Worm (Caenorhabditis elegans) whole organism, L3 larva: ENCODE results near the gene F54B11.5.
A peak's percentile ranks its signal among the peaks of the same experiment; 100 is the strongest.

Experiments used
- R02D3.7 ChIP-seq: fragments of 150-350 bp; optimal IDR thresholded peaks from 2 replicates; lab custom pipeline; 2014; ENCODE audit warnings: missing biosample characterization, missing genetic modification characterization
- ama-1 ChIP-seq: fragments of 150-350 bp; optimal IDR thresholded peaks from 2 replicates; lab custom pipeline; 2018
- ceh-82 ChIP-seq: fragments of 150-350 bp; optimal IDR thresholded peaks from 2 replicates; lab custom pipeline; 2014; ENCODE audit warnings: missing biosample characterization, missing genetic modification characterization
- daf-12 ChIP-seq: fragments of 150-350 bp; optimal IDR thresholded peaks from 2 replicates; lab custom pipeline; 2014; ENCODE audit warnings: missing biosample characterization, missing genetic modification reagents, missing genetic modification characterization
- elt-1 ChIP-seq: fragments of 150-350 bp; optimal IDR thresholded peaks from 2 replicates; lab custom pipeline; 2014; ENCODE audit warnings: missing biosample characterization, missing genetic modification characterization
- fkh-10 ChIP-seq: sonication (generic microtip); optimal IDR thresholded peaks from 2 replicates; lab custom pipeline; 2017; ENCODE audit warnings: missing biosample characterization, missing genetic modification reagents, missing genetic modification characterization
- fos-1 ChIP-seq: fragments of 150-350 bp; optimal IDR thresholded peaks from 2 replicates; lab custom pipeline; 2014; ENCODE audit warnings: missing biosample characterization, missing genetic modification characterization
- hmg-11 ChIP-seq: sonication (generic microtip); optimal IDR thresholded peaks from 2 replicates; lab custom pipeline; 2016; ENCODE audit warnings: missing genetic modification characterization, missing compliant biosample characterization
- lin-39 ChIP-seq: fragments of 150-350 bp; optimal IDR thresholded peaks from 2 replicates; lab custom pipeline; 2018; ENCODE audit warnings: missing biosample characterization, missing genetic modification reagents, missing genetic modification characterization
- lsy-12 ChIP-seq: sonication (generic microtip); optimal IDR thresholded peaks from 2 replicates; lab custom pipeline; 2016; ENCODE audit warnings: mild to moderate bottlenecking, missing genetic modification characterization, missing compliant biosample characterization
- mdl-1 ChIP-seq: fragments of 150-350 bp; optimal IDR thresholded peaks from 2 replicates; lab custom pipeline; 2014; ENCODE audit warnings: missing biosample characterization, missing genetic modification characterization
- mml-1 ChIP-seq: fragments of 150-350 bp; sonication (generic microtip); optimal IDR thresholded peaks from 3 replicates; lab custom pipeline; 2014; ENCODE audit warnings: missing biosample characterization, missing genetic modification characterization
- nfya-1 ChIP-seq: sonication (generic microtip); optimal IDR thresholded peaks from 2 replicates; lab custom pipeline; 2017; ENCODE audit warnings: missing genetic modification characterization, mild to moderate bottlenecking, missing compliant biosample characterization, antibody characterized with exemption, moderate library complexity; ENCODE audit not compliant: insufficient read depth
- nhr-11 ChIP-seq: fragments of 150-350 bp; optimal IDR thresholded peaks from 2 replicates; lab custom pipeline; 2014; ENCODE audit warnings: missing biosample characterization, missing genetic modification characterization
- nhr-12 ChIP-seq: fragments of 150-350 bp; optimal IDR thresholded peaks from 2 replicates; lab custom pipeline; 2014; ENCODE audit warnings: missing biosample characterization, missing genetic modification characterization
- nhr-25 ChIP-seq: sonication (generic microtip); optimal IDR thresholded peaks from 2 replicates; lab custom pipeline; 2017; ENCODE audit warnings: missing biosample characterization, missing genetic modification characterization
- nhr-43 ChIP-seq: sonication (generic microtip); optimal IDR thresholded peaks from 2 replicates; lab custom pipeline; 2016; ENCODE audit warnings: mild to moderate bottlenecking, missing genetic modification characterization, missing compliant biosample characterization; ENCODE audit not compliant: poor library complexity, severe bottlenecking
- pqm-1 ChIP-seq: fragments of 150-350 bp; optimal IDR thresholded peaks from 2 replicates; lab custom pipeline; 2017; ENCODE audit warnings: missing biosample characterization, missing genetic modification characterization, inconsistent platforms
- sea-2 ChIP-seq: fragments of 150-350 bp; sonication (generic microtip); optimal IDR thresholded peaks from 4 replicates; lab custom pipeline; 2014; ENCODE audit warnings: missing biosample characterization, missing genetic modification reagents, missing genetic modification characterization
- snpc-4 ChIP-seq: fragments of 150-350 bp; optimal IDR thresholded peaks from 2 replicates; lab custom pipeline; 2014; ENCODE audit warnings: missing biosample characterization, missing genetic modification characterization
- tbx-2 ChIP-seq: sonication (generic microtip); optimal IDR thresholded peaks from 2 replicates; lab custom pipeline; 2016; ENCODE audit warnings: mild to moderate bottlenecking, missing genetic modification characterization, missing compliant biosample characterization
- unc-62 ChIP-seq: fragments of 150-350 bp; sonication (generic microtip); optimal IDR thresholded peaks from 4 replicates; lab custom pipeline; 2014; ENCODE audit warnings: missing biosample characterization, missing genetic modification reagents, missing genetic modification characterization

Gene F54B11.5

ce11 chrX:13558667-13559066, 37.2 kb downstream of the F54B11.5 start:
- TF ChIP-seq fkh-10 (no peak), nhr-25 (tag; lab: Kevin White, UChicago) (no peak), pqm-1 (no peak), lin-39 (tag; lab: Kevin White, UChicago) (peak; percentile 2), nhr-12 (tag; lab: Kevin White, UChicago) (no peak)

ce11 chrX:13556066-13556465, 39.8 kb downstream of the F54B11.5 start, which contains the start of gene glb-20:
Gene glb-20, minus strand, starts transcription at chrX:13556166.
- no peak for TF ChIP-seq tbx-2 (tag; lab: Kevin White, UChicago)
- TF ChIP-seq, all 47 proteins: peak for 0

- TF ChIP-seq lin-39 (tag; lab: Kevin White, UChicago) (peak; percentile 14), nhr-11 (tag; lab: Kevin White, UChicago) (peak; percentile 41), elt-1 (tag; lab: Kevin White, UChicago) (no peak), nfya-1 (tag; lab: Kevin White, UChicago) (peak; percentile 8)
These were observed 40.8 kb downstream of the F54B11.5 start for ce11 chrX:13555098-13555497.

- TF ChIP-seq mml-1: no peak
- TF ChIP-seq R02D3.7 (tag; lab: Kevin White, UChicago): no peak
- TF ChIP-seq daf-12 (tag; lab: Kevin White, UChicago): no peak
- no peak for TF ChIP-seq elt-1 (tag; lab: Kevin White, UChicago)
- TF ChIP-seq nfya-1 (tag; lab: Kevin White, UChicago): no peak
- TF ChIP-seq fos-1 (tag; lab: Kevin White, UChicago): no peak
- no peak for TF ChIP-seq snpc-4
- no peak for TF ChIP-seq nhr-43 (tag; lab: Kevin White, UChicago)
- no peak for TF ChIP-seq unc-62
- TF ChIP-seq tbx-2 (tag; lab: Kevin White, UChicago): no peak
- no peak for TF ChIP-seq sea-2 (GFP tag; lab: Kevin White, UChicago)
- TF ChIP-seq mdl-1: no peak
- no peak for TF ChIP-seq ceh-82 (tag; lab: Kevin White, UChicago)
- TF ChIP-seq hmg-11 (tag; lab: Kevin White, UChicago): no peak
- no peak for TF ChIP-seq lsy-12 (tag; lab: Kevin White, UChicago)
- no peak for TF ChIP-seq lin-39 (tag; lab: Kevin White, UChicago)
- TF ChIP-seq, all 47 proteins: peak for 0
These were observed 45.0 kb downstream of the F54B11.5 start, which contains the start of gene odr-1 for ce11 chrX:13550890-13551289. Gene odr-1, minus strand, starts transcription at chrX:13550990.

ce11 chrX:13544544-13545021, 51.3 kb downstream of the F54B11.5 start:
- TF ChIP-seq nhr-43 (tag; lab: Kevin White, UChicago): peak; percentile 15
- no peak for TF ChIP-seq nhr-11 (tag; lab: Kevin White, UChicago)
- peak; percentile 96 for TF ChIP-seq ama-1 (lab: Kevin White, UChicago)
